Worm (Caenorhabditis elegans): ENCODE data around the gene vha-5.
A peak's percentile ranks its signal among the peaks of the same experiment; 100 is the strongest.

DNA sequence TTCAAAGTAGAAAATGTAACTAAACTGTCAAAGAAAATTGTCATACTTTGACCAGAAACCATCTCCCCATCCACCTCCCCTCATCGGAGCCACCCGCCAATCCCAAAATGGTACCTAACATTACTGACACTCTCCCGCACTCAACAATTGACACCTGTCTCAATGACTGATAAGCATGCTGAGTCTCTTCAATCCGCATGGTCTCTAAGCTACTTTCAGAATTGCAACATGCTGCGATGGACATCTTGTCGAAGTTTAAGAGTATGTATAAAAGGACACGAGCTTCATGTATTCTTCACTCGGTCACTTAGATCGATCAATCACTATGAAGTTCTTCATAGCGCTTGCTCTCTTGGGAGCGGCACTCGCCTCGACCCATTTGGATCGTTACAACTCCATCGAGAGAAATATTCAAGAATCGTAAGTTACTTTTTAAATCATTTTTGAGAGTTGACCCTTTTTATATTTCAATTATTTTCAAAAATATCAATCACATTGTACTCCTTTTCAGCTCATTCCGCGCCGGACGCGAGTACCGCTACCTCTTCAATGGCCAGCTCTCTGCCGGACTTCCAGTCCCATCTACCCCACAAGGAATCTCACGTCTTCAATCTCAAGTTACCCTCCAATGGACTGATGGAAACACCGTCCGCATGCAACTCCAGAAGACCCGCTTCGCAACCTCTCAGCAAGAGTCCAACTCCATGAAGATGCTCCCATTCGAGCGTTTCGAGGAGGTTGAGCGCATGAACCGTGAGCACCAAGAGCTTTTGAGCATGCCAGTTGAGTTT, 42.7 kb upstream of the vha-5 start, which contains the start of gene vit-6:
- TF ChIP-seq saeg-2 (GFP tag; IDR thresholded peaks at IDR 0.05): no peak
- TF ChIP-seq daf-8 (GFP tag; IDR thresholded peaks at IDR 0.05): 0 out of 2 replicates have a peak, but pooled peaks have one; percentile 70
- peak; percentile 36 for TF ChIP-seq ama-1 (optimal IDR thresholded peaks at IDR 0.05)
- no peak for TF ChIP-seq F37D6.2 (tag; optimal IDR thresholded peaks at IDR 0.05)
- TF ChIP-seq daf-12 (tag; optimal IDR thresholded peaks at IDR 0.05): no peak
- no peak for TF ChIP-seq zag-1 (tag; optimal IDR thresholded peaks at IDR 0.05)
